Fruit fly (Drosophila melanogaster): ENCODE results near the gene FASN1.

FASN1 gene

DNA sequence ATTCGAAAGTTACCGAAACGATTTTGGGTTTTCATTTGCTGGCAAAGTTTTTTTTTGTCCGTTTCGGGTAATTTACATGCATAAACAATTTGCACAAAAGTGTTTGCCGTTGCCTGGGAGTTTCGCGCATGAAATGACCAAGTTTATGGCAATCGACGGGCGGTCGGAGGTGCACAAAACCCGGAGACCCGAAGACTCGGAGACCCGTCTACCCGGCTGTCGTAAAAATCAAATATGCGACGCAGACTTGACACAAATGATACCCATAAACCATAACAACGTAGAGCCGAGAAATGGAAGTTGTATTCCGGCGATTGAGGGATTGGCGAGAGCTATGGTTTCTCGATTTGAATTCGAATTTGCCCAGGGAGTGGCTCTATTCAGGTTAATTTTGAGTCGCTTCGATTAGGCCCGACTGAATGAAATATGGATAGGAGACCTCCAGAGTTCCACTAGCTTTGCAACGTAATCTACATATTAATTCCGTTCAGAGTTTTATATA lies 49.4 kb upstream of the FASN1 start (continued):
- TF ChIP-seq cad (GFP tag; optimal IDR thresholded peaks at IDR 0.05), result peak; percentile 92
- no peak for TF ChIP-seq pnt (GFP tag; optimal IDR thresholded peaks at IDR 0.05)
- TF ChIP-seq CG17186 (GFP tag; optimal IDR thresholded peaks at IDR 0.05), result no peak
- TF ChIP-seq CG3726 (GFP tag; IDR thresholded peaks at IDR 0.05), result no peak
- no peak for TF ChIP-seq CG18476 (GFP tag; optimal IDR thresholded peaks at IDR 0.05)
- TF ChIP-seq dati (GFP tag; IDR thresholded peaks at IDR 0.05), result no peak
- TF ChIP-seq CG7357 (GFP tag; IDR thresholded peaks at IDR 0.05), result no peak
- peak; percentile 11 for TF ChIP-seq Ets65A (GFP tag)
- TF ChIP-seq CG13894 (tag; optimal IDR thresholded peaks at IDR 0.05), result peak; percentile 95
- no peak for TF ChIP-seq bcd (GFP tag; optimal IDR thresholded peaks at IDR 0.05)
- TF ChIP-seq unc-4 (GFP tag; IDR thresholded peaks at IDR 0.05; ENCODE audit: partially characterized antibody), result no peak
- 0 out of 4 replicates have a peak, but pooled peaks have one; percentile 21 for TF ChIP-seq chinmo (GFP tag; IDR thresholded peaks at IDR 0.05; ENCODE audit: partially characterized antibody)
- no peak for TF ChIP-seq en (GFP tag; optimal IDR thresholded peaks at IDR 0.05)
- TF ChIP-seq Tbp (GFP tag; optimal IDR thresholded peaks at IDR 0.05), result no peak
- no peak for TF ChIP-seq C15 (GFP tag; IDR thresholded peaks at IDR 0.05)
- no peak for TF ChIP-seq fd102C (GFP tag; optimal IDR thresholded peaks at IDR 0.05)
- TF ChIP-seq CG15269 (tag; optimal IDR thresholded peaks at IDR 0.05), result peak; percentile 32
- no peak for TF ChIP-seq nau (GFP tag; optimal IDR thresholded peaks at IDR 0.05)
- peak; percentile 49 for TF ChIP-seq oc (tag; optimal IDR thresholded peaks at IDR 0.05)

DNA sequence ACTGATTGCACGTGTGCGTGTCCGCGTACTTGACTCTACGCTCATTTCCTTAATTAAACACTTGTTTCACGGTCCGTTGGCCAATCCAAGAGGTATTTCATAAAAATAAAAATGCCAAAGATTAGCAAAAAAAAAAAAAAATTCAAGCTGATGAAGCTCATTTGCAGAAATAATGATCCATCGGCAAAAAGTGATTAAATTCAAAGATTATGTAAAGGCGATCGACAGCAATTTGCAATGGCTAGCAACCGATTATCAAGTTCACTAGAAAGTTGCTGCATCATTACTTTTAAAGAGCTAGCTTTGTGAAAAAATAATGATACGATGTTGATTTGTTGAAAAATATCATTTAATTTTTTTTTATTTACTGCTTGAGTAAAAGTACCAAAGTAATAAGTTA lies 47.0 kb upstream of the FASN1 start:
- no peak for TF ChIP-seq CG12071 (GFP tag; optimal IDR thresholded peaks at IDR 0.05)
- no peak for TF ChIP-seq CG10543 (GFP tag; optimal IDR thresholded peaks at IDR 0.05)
- no peak for TF ChIP-seq CG3838 (GFP tag; optimal IDR thresholded peaks at IDR 0.05)
- no peak for TF ChIP-seq CG2129 (GFP tag; IDR thresholded peaks at IDR 0.05; ENCODE audit: partially characterized antibody)
- TF ChIP-seq CG2120 (GFP tag; optimal IDR thresholded peaks at IDR 0.05), result no peak

DNA sequence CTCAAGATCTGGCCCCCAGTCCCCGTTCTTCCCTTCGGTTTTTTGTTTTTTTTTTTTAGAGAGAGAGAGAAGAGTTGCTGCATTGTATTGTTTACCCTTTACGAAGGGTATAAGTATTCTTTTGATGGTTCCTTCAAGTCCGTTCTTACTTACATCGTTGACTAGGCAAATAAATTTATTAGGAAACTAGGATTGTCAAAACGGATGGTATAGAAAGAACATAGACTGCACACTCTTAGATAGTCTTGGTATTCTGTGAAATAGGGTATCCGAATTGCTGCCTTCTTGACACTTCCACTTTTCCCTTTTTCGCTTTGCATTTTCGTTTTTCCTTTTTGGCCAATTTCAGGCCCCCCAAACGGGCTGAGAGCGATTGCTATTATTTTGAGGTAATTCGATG lies 44.9 kb upstream of the FASN1 start:
- TF ChIP-seq CG15269 (tag; optimal IDR thresholded peaks at IDR 0.05), result no peak
- TF ChIP-seq Xrp1 (GFP tag; IDR thresholded peaks at IDR 0.05), result 0 out of 2 replicates have a peak, but pooled peaks have one; percentile 18
- peak; percentile 47 for TF ChIP-seq nom (GFP tag; optimal IDR thresholded peaks at IDR 0.05)
- no peak for TF ChIP-seq al (GFP tag; IDR thresholded peaks at IDR 0.05)
- TF ChIP-seq bsh (GFP tag; optimal IDR thresholded peaks at IDR 0.05), result peak in 1 of 2 experiments; percentile 17
- TF ChIP-seq D19A (tag; optimal IDR thresholded peaks at IDR 0.05), result peak; percentile 32
- no peak for TF ChIP-seq HLH3B (GFP tag; IDR thresholded peaks at IDR 0.05)

DNA sequence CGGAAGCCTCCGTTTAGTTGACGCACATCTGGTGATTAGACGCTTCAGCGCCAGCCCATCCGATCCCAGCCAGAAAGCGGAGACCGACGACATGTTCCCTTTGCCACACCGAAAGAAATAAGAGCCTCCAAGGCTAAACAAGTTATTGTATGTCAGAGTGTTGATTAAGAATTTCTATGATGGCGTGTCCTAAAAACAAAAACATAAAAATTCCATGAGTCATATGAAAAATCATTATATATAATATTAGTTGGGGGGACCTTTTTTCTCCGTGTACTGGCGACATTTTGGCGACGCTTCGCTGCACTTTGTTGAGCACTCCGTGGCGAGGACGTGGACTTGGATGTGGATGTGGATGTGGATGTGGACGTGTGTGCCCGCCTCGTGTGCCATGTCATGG lies 43.6 kb upstream of the FASN1 start:
- TF ChIP-seq CG3163 (GFP tag; optimal IDR thresholded peaks at IDR 0.05) (no peak), CG14441 (GFP tag; IDR thresholded peaks at IDR 0.05) (peak; percentile 23; the same call in 1 of the 2 replicates), slbo (GFP tag; IDR thresholded peaks at IDR 0.05) (peak; percentile 49), Ets65A (GFP tag) (peak; percentile 41), CG12769 (tag; optimal IDR thresholded peaks at IDR 0.05) (no peak), Ssrp (tag; optimal IDR thresholded peaks at IDR 0.05) (peak; percentile 35), salm (tag; optimal IDR thresholded peaks at IDR 0.05) (no peak), lov (optimal IDR thresholded peaks at IDR 0.05) (no peak), lov (GFP tag; IDR thresholded peaks at IDR 0.05) (no peak), trem (tag; optimal IDR thresholded peaks at IDR 0.05) (no peak), pb (GFP tag; optimal IDR thresholded peaks at IDR 0.05) (no peak), emc (GFP tag; optimal IDR thresholded peaks at IDR 0.05) (no peak), CG3281 (GFP tag; optimal IDR thresholded peaks at IDR 0.05) (no peak), Ets97D (GFP tag; optimal IDR thresholded peaks at IDR 0.05) (no peak), CG8388 (GFP tag; optimal IDR thresholded peaks at IDR 0.05) (peak; percentile 29), CG10267 (tag; optimal IDR thresholded peaks at IDR 0.05) (peak; percentile 13), B-H1 (GFP tag; IDR thresholded peaks at IDR 0.05) (no peak), stc (GFP tag; IDR thresholded peaks at IDR 0.05) (peak; percentile 33; the same call in 1 of the 2 replicates), Nf-YB (GFP tag; optimal IDR thresholded peaks at IDR 0.05) (no peak)
